Fruit fly (Drosophila melanogaster): ENCODE data around the gene CG13884.

- no peak for TF ChIP-seq HLH106 (tag; optimal IDR thresholded peaks at IDR 0.05)
- TF ChIP-seq Sp1 (GFP tag; optimal IDR thresholded peaks at IDR 0.05) = no peak
- no peak for TF ChIP-seq OdsH (GFP tag; optimal IDR thresholded peaks at IDR 0.05)
- no peak for TF ChIP-seq Jra (GFP tag; optimal IDR thresholded peaks at IDR 0.05)
- TF ChIP-seq usp (GFP tag; optimal IDR thresholded peaks at IDR 0.05) = no peak
- no peak for TF ChIP-seq psq (GFP tag; optimal IDR thresholded peaks at IDR 0.05)
- TF ChIP-seq ey (GFP tag; optimal IDR thresholded peaks at IDR 0.05) = no peak
- TF ChIP-seq dl (GFP tag; optimal IDR thresholded peaks at IDR 0.05; ENCODE audit: insufficient read depth in 1 of 2, partially characterized antibody in 2 of 2) = no peak
Observed at dm6 chr3L:356016-356472, 10.2 kb downstream of the CG13884 start, which contains the start of gene CG1231.

Measured in whole organism, wandering third instar larva.